Fruit fly (Drosophila melanogaster): ENCODE measurements around the gene CG33664.
A peak's percentile ranks its signal among the peaks of the same experiment; 100 is the strongest.

- TF ChIP-seq kay (GFP tag; ENCODE audit: borderline replicate concordance): no peak
- no peak for TF ChIP-seq tj (GFP tag; optimal IDR thresholded peaks at IDR 0.05)
- TF ChIP-seq Mnt (GFP tag; optimal IDR thresholded peaks at IDR 0.05): no peak
- no peak for TF ChIP-seq toe (GFP tag; optimal IDR thresholded peaks at IDR 0.05)
- peak; percentile 67 for TF ChIP-seq cic (GFP tag; optimal IDR thresholded peaks at IDR 0.05)
- no peak for TF ChIP-seq pad (GFP tag; optimal IDR thresholded peaks at IDR 0.05)
Measured at dm6 chrX:6346153-6346552, 37.9 kb upstream of the CG33664 start.

All from whole organism, adult.